Worm (Caenorhabditis elegans) whole organism, late embryonic: Measurements from ENCODE around the gene F56A8.4.
A peak's percentile ranks its signal among the peaks of the same experiment; 100 is the strongest.

Experiments used
- C08G9.2 ChIP-seq: sonication (generic microtip); optimal IDR thresholded peaks from 2 replicates; lab custom pipeline; 2016; ENCODE audit warnings: mild to moderate bottlenecking, missing genetic modification characterization, moderate library complexity, missing compliant biosample characterization
- T23F11.4 ChIP-seq: fragments of 200-800 bp; sonication (Bioruptor generic); optimal IDR thresholded peaks from 2 replicates; lab custom pipeline; 2018; ENCODE audit warnings: mild to moderate bottlenecking, missing genetic modification characterization, missing compliant biosample characterization
- ahr-1 ChIP-seq: sonication (generic microtip); optimal IDR thresholded peaks from 2 replicates; lab custom pipeline; 2016; ENCODE audit warnings: missing genetic modification characterization, missing compliant biosample characterization
- ceh-18 ChIP-seq: sonication (generic microtip); optimal IDR thresholded peaks from 2 replicates; lab custom pipeline; 2016; ENCODE audit warnings: missing genetic modification characterization, missing compliant biosample characterization
- ceh-2 ChIP-seq: sonication (generic microtip); optimal IDR thresholded peaks from 2 replicates; lab custom pipeline; 2016; ENCODE audit warnings: missing genotype, missing genetic modification characterization, missing compliant biosample characterization
- ceh-24 ChIP-seq: sonication (generic microtip); optimal IDR thresholded peaks from 2 replicates; lab custom pipeline; 2016; ENCODE audit warnings: mild to moderate bottlenecking, missing genetic modification characterization, missing compliant biosample characterization
- ceh-31 ChIP-seq: sonication (generic microtip); optimal IDR thresholded peaks from 2 replicates; lab custom pipeline; 2016; ENCODE audit warnings: missing genetic modification characterization, missing compliant biosample characterization
- ceh-45 ChIP-seq: fragments of 200-800 bp; sonication (Bioruptor generic); IDR thresholded peaks from 2 replicates; pipeline ENCODE4 v1.3.6; 2022; ENCODE audit warnings: missing genetic modification reagents, missing genetic modification characterization, missing compliant biosample characterization
- ceh-48 ChIP-seq: sonication (generic microtip); optimal IDR thresholded peaks from 2 replicates; lab custom pipeline; 2016; ENCODE audit warnings: missing genetic modification characterization, inconsistent platforms, missing compliant biosample characterization
- ceh-6 ChIP-seq: fragments of 200-800 bp; sonication (Bioruptor generic); optimal IDR thresholded peaks from 2 replicates; lab custom pipeline; 2018; ENCODE audit warnings: mild to moderate bottlenecking, missing genetic modification characterization, missing compliant biosample characterization
- ceh-9 ChIP-seq: sonication (generic microtip); optimal IDR thresholded peaks from 2 replicates; lab custom pipeline; 2016; ENCODE audit warnings: mild to moderate bottlenecking, missing genetic modification characterization, inconsistent platforms, missing compliant biosample characterization
- che-1 ChIP-seq: sonication (generic microtip); optimal IDR thresholded peaks from 2 replicates; lab custom pipeline; 2016; ENCODE audit warnings: mild to moderate bottlenecking, missing genetic modification characterization, missing compliant biosample characterization
- elt-2 ChIP-seq: sonication (generic microtip); optimal IDR thresholded peaks from 2 replicates; lab custom pipeline; 2016; ENCODE audit warnings: missing genetic modification reagents, missing genetic modification characterization, missing compliant biosample characterization
- eyg-1 ChIP-seq: sonication (generic microtip); optimal IDR thresholded peaks from 2 replicates; lab custom pipeline; 2016; ENCODE audit warnings: missing genotype, missing genetic modification characterization, missing compliant biosample characterization
- fax-1 ChIP-seq: sonication (generic microtip); optimal IDR thresholded peaks from 2 replicates; lab custom pipeline; 2016; ENCODE audit warnings: missing genotype, missing genetic modification characterization, missing compliant biosample characterization
- hlh-13 ChIP-seq: fragments of 200-800 bp; sonication (Bioruptor generic); optimal IDR thresholded peaks from 2 replicates; lab custom pipeline; 2018; ENCODE audit warnings: mild to moderate bottlenecking, missing genetic modification characterization, missing compliant biosample characterization
- hlh-30 ChIP-seq: sonication (generic microtip); optimal IDR thresholded peaks from 2 replicates; lab custom pipeline; 2017; ENCODE audit warnings: antibody characterized with exemption, missing genetic modification characterization, missing compliant biosample characterization; ENCODE audit not compliant: insufficient read depth
- hlh-6 ChIP-seq: sonication (generic microtip); optimal IDR thresholded peaks from 2 replicates; lab custom pipeline; 2016; ENCODE audit warnings: missing genotype, missing genetic modification characterization, missing compliant biosample characterization
- hlh-8 ChIP-seq: sonication (generic microtip); optimal IDR thresholded peaks from 2 replicates; lab custom pipeline; 2016; ENCODE audit warnings: missing genotype, missing genetic modification characterization, missing compliant biosample characterization
- lim-6 ChIP-seq: sonication (generic microtip); optimal IDR thresholded peaks from 2 replicates; lab custom pipeline; 2016; ENCODE audit warnings: missing genetic modification characterization, missing compliant biosample characterization
- lin-11 ChIP-seq: fragments of 200-800 bp; sonication (Bioruptor generic); optimal IDR thresholded peaks from 2 replicates; lab custom pipeline; 2018; ENCODE audit warnings: mild to moderate bottlenecking, missing genetic modification characterization, missing compliant biosample characterization
- madf-2 ChIP-seq: sonication (generic microtip); optimal IDR thresholded peaks from 2 replicates; lab custom pipeline; 2017; ENCODE audit warnings: missing genetic modification characterization, missing compliant biosample characterization
- nfya-1 ChIP-seq: sonication (generic microtip); optimal IDR thresholded peaks from 2 replicates; lab custom pipeline; 2017; ENCODE audit warnings: missing genetic modification characterization, mild to moderate bottlenecking, missing compliant biosample characterization, antibody characterized with exemption, moderate library complexity
- npax-4 ChIP-seq: sonication (generic microtip); optimal IDR thresholded peaks from 2 replicates; lab custom pipeline; 2016; ENCODE audit warnings: missing genetic modification characterization, missing compliant biosample characterization
- odd-2 ChIP-seq: sonication (generic microtip); optimal IDR thresholded peaks from 2 replicates; lab custom pipeline; 2017; ENCODE audit warnings: antibody characterized with exemption, mild to moderate bottlenecking, missing genetic modification characterization, missing compliant biosample characterization
- pat-9 ChIP-seq: fragments of 200-800 bp; sonication (Bioruptor generic); optimal IDR thresholded peaks from 2 replicates; lab custom pipeline; 2018; ENCODE audit warnings: mild to moderate bottlenecking, missing genetic modification characterization, moderate library complexity, missing compliant biosample characterization
- pha-2 ChIP-seq: sonication (generic microtip); optimal IDR thresholded peaks from 2 replicates; lab custom pipeline; 2017; ENCODE audit warnings: mild to moderate bottlenecking, missing genetic modification characterization, missing compliant biosample characterization
- pqm-1 ChIP-seq: sonication (generic microtip); optimal IDR thresholded peaks from 2 replicates; lab custom pipeline; 2016; ENCODE audit warnings: missing genetic modification characterization, missing compliant biosample characterization
- pros-1 ChIP-seq: fragments of 150-350 bp; optimal IDR thresholded peaks from 2 replicates; lab custom pipeline; 2014; ENCODE audit warnings: missing biosample characterization, missing genetic modification reagents, missing genetic modification characterization
- ref-2 ChIP-seq: sonication (generic microtip); optimal IDR thresholded peaks from 2 replicates; lab custom pipeline; 2016; ENCODE audit warnings: missing genetic modification characterization, missing compliant biosample characterization
- rnt-1 ChIP-seq: sonication (generic microtip); optimal IDR thresholded peaks from 2 replicates; lab custom pipeline; 2016; ENCODE audit warnings: missing genetic modification characterization, missing compliant biosample characterization
- sdc-2 ChIP-seq: sonication (generic microtip); optimal IDR thresholded peaks from 2 replicates; lab custom pipeline; 2016; ENCODE audit warnings: missing genotype, missing genetic modification characterization, missing compliant biosample characterization
- sox-2 ChIP-seq: fragments of 200-800 bp; sonication (Bioruptor generic); IDR thresholded peaks from 2 replicates; pipeline ENCODE4 v1.3.6; 2022; ENCODE audit warnings: missing genetic modification reagents, missing genetic modification characterization, missing compliant biosample characterization
- syd-9 ChIP-seq: sonication (generic microtip); optimal IDR thresholded peaks from 2 replicates; lab custom pipeline; 2016; ENCODE audit warnings: mild to moderate bottlenecking, missing genetic modification characterization, moderate library complexity, missing compliant biosample characterization
- tbx-2 ChIP-seq: sonication (generic microtip); optimal IDR thresholded peaks from 2 replicates; lab custom pipeline; 2016; ENCODE audit warnings: missing genetic modification characterization, missing compliant biosample characterization
- tbx-7 ChIP-seq: sonication (generic microtip); optimal IDR thresholded peaks from 2 replicates; lab custom pipeline; 2016; ENCODE audit warnings: missing genotype, missing genetic modification characterization, missing compliant biosample characterization
- ttx-3 ChIP-seq: sonication (generic microtip); optimal IDR thresholded peaks from 2 replicates; lab custom pipeline; 2016; ENCODE audit warnings: missing genetic modification reagents, missing genetic modification characterization, missing compliant biosample characterization
- unc-42 ChIP-seq: sonication (generic microtip); optimal IDR thresholded peaks from 2 replicates; lab custom pipeline; 2016; ENCODE audit warnings: missing genotype, missing genetic modification characterization, missing compliant biosample characterization
- unc-86 ChIP-seq: sonication (generic microtip); optimal IDR thresholded peaks from 2 replicates; lab custom pipeline; 2016; ENCODE audit warnings: missing genetic modification characterization, missing compliant biosample characterization
- zip-5 ChIP-seq: sonication (generic microtip); optimal IDR thresholded peaks from 2 replicates; lab custom pipeline; 2016; ENCODE audit warnings: missing genetic modification characterization, missing compliant biosample characterization
- ztf-16 ChIP-seq: sonication (generic microtip); optimal IDR thresholded peaks from 2 replicates; lab custom pipeline; 2017; ENCODE audit warnings: missing genetic modification characterization, missing compliant biosample characterization

Gene F56A8.4

ce11 chrIII:13262987-13263386 lies at the start of gene F56A8.4:
TSS of gene F56A8.4 (plus strand) at chrIII:13263287.
- TF ChIP-seq hlh-6 (tag; lab: Kevin White, UChicago) (no peak), hlh-8 (tag; lab: Kevin White, UChicago) (no peak), ceh-24 (tag; lab: Kevin White, UChicago) (no peak), ttx-3 (tag; lab: Kevin White, UChicago) (no peak), npax-4 (tag; lab: Kevin White, UChicago) (no peak), ceh-2 (tag; lab: Kevin White, UChicago) (no peak), pat-9 (tag; lab: Kevin White, UChicago) (no peak), tbx-2 (no peak), hlh-30 (no peak)

ce11 chrIII:13215682-13216081 lies 47.4 kb upstream of the F56A8.4 start:
- TF ChIP-seq rnt-1 (tag; lab: Kevin White, UChicago) (no peak), unc-42 (tag; lab: Kevin White, UChicago) (peak; percentile 10)

ce11 chrIII:13216488-13217016 lies 46.5 kb upstream of the F56A8.4 start:
- TF ChIP-seq hlh-8 (tag; lab: Kevin White, UChicago), result no peak
- TF ChIP-seq pat-9 (tag; lab: Kevin White, UChicago), result no peak
- no peak for TF ChIP-seq madf-2 (tag; lab: Kevin White, UChicago)
- TF ChIP-seq ceh-48 (tag; lab: Kevin White, UChicago), result no peak
- no peak for TF ChIP-seq C08G9.2
- TF ChIP-seq pha-2 (tag; lab: Kevin White, UChicago), result no peak

- TF ChIP-seq ahr-1 (tag; lab: Kevin White, UChicago), result no peak
- no peak for TF ChIP-seq ceh-18 (tag; lab: Kevin White, UChicago)
- TF ChIP-seq eyg-1 (tag; lab: Kevin White, UChicago), result no peak
- no peak for TF ChIP-seq ceh-9 (tag; lab: Kevin White, UChicago)
Measured at ce11 chrIII:13222772-13223171, 40.3 kb upstream of the F56A8.4 start, which contains the start of gene Y43F4A.1. TSS of gene Y43F4A.1 (plus strand) at chrIII:13223072.

ce11 chrIII:13224395-13224794 lies 38.7 kb upstream of the F56A8.4 start:
- peak; percentile 36 for TF ChIP-seq tbx-2
- peak; percentile 22 for TF ChIP-seq che-1
- TF ChIP-seq T23F11.4, result no peak
- TF ChIP-seq rnt-1 (tag; lab: Kevin White, UChicago), result no peak
- no peak for TF ChIP-seq fax-1
- TF ChIP-seq hlh-30, result peak; percentile 51
- TF ChIP-seq sdc-2 (tag; lab: Kevin White, UChicago), result no peak
- TF ChIP-seq ceh-31 (tag; lab: Kevin White, UChicago), result no peak
- TF ChIP-seq hlh-6 (tag; lab: Kevin White, UChicago), result peak; percentile 6
- TF ChIP-seq C08G9.2, result no peak
- TF ChIP-seq pat-9 (tag; lab: Kevin White, UChicago), result peak; percentile 50
- no peak for TF ChIP-seq lin-11 (tag; lab: Kevin White, UChicago)
- TF ChIP-seq hlh-13 (GFP tag; lab: Kevin White, UChicago), result no peak
- TF ChIP-seq, all 69 proteins: peak for 5

ce11 chrIII:13225019-13225418 lies 38.1 kb upstream of the F56A8.4 start:
- TF ChIP-seq ztf-16 (tag; lab: Kevin White, UChicago) (peak; percentile 26), eyg-1 (tag; lab: Kevin White, UChicago) (no peak), hlh-6 (tag; lab: Kevin White, UChicago) (peak; percentile 25), ceh-48 (tag; lab: Kevin White, UChicago) (no peak), elt-2 (peak; percentile 64), nfya-1 (tag; lab: Kevin White, UChicago) (peak; percentile 33), ceh-24 (tag; lab: Kevin White, UChicago) (no peak), tbx-7 (tag; lab: Kevin White, UChicago) (no peak), ref-2 (peak; percentile 24), syd-9 (no peak), ceh-45 (no peak), ceh-6 (peak; percentile 57), ttx-3 (tag; lab: Kevin White, UChicago) (peak; percentile 31), ceh-2 (tag; lab: Kevin White, UChicago) (no peak), ahr-1 (tag; lab: Kevin White, UChicago) (no peak), pqm-1 (tag; lab: Kevin White, UChicago) (no peak), pros-1 (tag; lab: Kevin White, UChicago) (no peak), zip-5 (tag; lab: Kevin White, UChicago) (no peak), ceh-31 (tag; lab: Kevin White, UChicago) (peak; percentile 7), lim-6 (tag; lab: Kevin White, UChicago) (no peak), sdc-2 (tag; lab: Kevin White, UChicago) (peak; percentile 25), odd-2 (tag; lab: Kevin White, UChicago) (no peak), che-1 (no peak), unc-86 (no peak), sox-2 (no peak)
